Worm (Caenorhabditis elegans) whole organism, L1 larva: ENCODE measurements around the gene gcy-5.

Experiments used
- C16A3.4 ChIP-seq: fragments of 150-350 bp; optimal IDR thresholded peaks from 2 replicates; lab custom pipeline; 2014; ENCODE audit warnings: missing biosample characterization, missing genetic modification characterization
- alr-1 ChIP-seq: fragments of 200-800 bp; sonication (Bioruptor generic); optimal IDR thresholded peaks from 2 replicates; lab custom pipeline; 2018; ENCODE audit warnings: borderline replicate concordance, mild to moderate bottlenecking, missing genetic modification characterization, missing compliant biosample characterization
- aly-2 ChIP-seq: fragments of 150-350 bp; optimal IDR thresholded peaks from 2 replicates; lab custom pipeline; 2014; ENCODE audit warnings: missing biosample characterization, missing genetic modification characterization
- blmp-1 ChIP-seq: fragments of 150-350 bp; optimal IDR thresholded peaks from 2 replicates; lab custom pipeline; 2014; ENCODE audit warnings: missing biosample characterization, missing genetic modification characterization
- dpl-1 ChIP-seq, 3 experiments: fragments of 150-350 bp in 2 of 3; sonication (generic microtip) in 1 of 3; optimal IDR thresholded peaks; 2 replicates each; lab custom pipeline; 2014 to 2017; ENCODE audit warnings: missing biosample characterization in 3 of 3, missing genetic modification characterization in 3 of 3, missing genetic modification reagents in 3 of 3
- efl-1 ChIP-seq, 4 experiments: fragments of 150-350 bp; optimal IDR thresholded peaks in 3 of 4; peaks in 1 of 4; 1 replicate in 1 of 4; 2 replicates in 3 of 4; lab custom pipeline; 2014; ENCODE audit warnings: missing biosample characterization in 2 of 4, missing genetic modification characterization in 2 of 4, missing genetic modification reagents in 2 of 4
- efl-3 ChIP-seq: fragments of 200-800 bp; sonication (Bioruptor generic); optimal IDR thresholded peaks from 2 replicates; lab custom pipeline; 2018; ENCODE audit warnings: mild to moderate bottlenecking, missing genetic modification characterization, missing compliant biosample characterization
- elt-3 ChIP-seq, 6 experiments: fragments of 150-350 bp in 1 of 6; sonication (generic microtip); optimal IDR thresholded peaks; 2 replicates each; lab custom pipeline; 2017 to 2018; ENCODE audit warnings: missing biosample characterization in 6 of 6, missing genetic modification characterization in 6 of 6, inconsistent platforms in 1 of 6
- fkh-4 ChIP-seq: sonication (generic microtip); optimal IDR thresholded peaks from 2 replicates; lab custom pipeline; 2016; ENCODE audit warnings: missing compliant biosample characterization, missing genetic modification characterization, borderline replicate concordance
- fos-1 ChIP-seq: fragments of 150-350 bp; optimal IDR thresholded peaks from 2 replicates; lab custom pipeline; 2014; ENCODE audit warnings: missing biosample characterization, missing genetic modification characterization
- grh-1 ChIP-seq: fragments of 200-800 bp; sonication (Bioruptor generic); IDR thresholded peaks from 2 replicates; pipeline ENCODE4 v1.3.6; 2022; ENCODE audit warnings: missing genetic modification reagents, missing genetic modification characterization, missing compliant biosample characterization
- hpl-2 ChIP-seq: fragments of 150-350 bp; optimal IDR thresholded peaks from 2 replicates; lab custom pipeline; 2014; ENCODE audit warnings: missing biosample characterization, missing genetic modification reagents, missing genetic modification characterization
- jun-1 ChIP-seq: fragments of 150-350 bp; optimal IDR thresholded peaks from 2 replicates; lab custom pipeline; 2014; ENCODE audit warnings: missing biosample characterization, missing genetic modification reagents, missing genetic modification characterization
- lin-15B ChIP-seq: fragments of 150-350 bp; sonication (generic microtip); optimal IDR thresholded peaks from 3 replicates; lab custom pipeline; 2014; ENCODE audit warnings: missing biosample characterization, missing genetic modification characterization
- lsy-2 ChIP-seq, 2 experiments: fragments of 150-350 bp; optimal IDR thresholded peaks; 2 replicates each; lab custom pipeline; 2014; ENCODE audit warnings: missing biosample characterization in 2 of 2, missing genetic modification characterization in 2 of 2
- nhr-47 ChIP-seq: sonication (generic microtip); optimal IDR thresholded peaks from 2 replicates; lab custom pipeline; 2016; ENCODE audit warnings: mild to moderate bottlenecking, missing genetic modification characterization, moderate library complexity, missing compliant biosample characterization
- nhr-71 ChIP-seq: sonication (generic microtip); optimal IDR thresholded peaks from 2 replicates; lab custom pipeline; 2016; ENCODE audit warnings: mild to moderate bottlenecking, missing genetic modification characterization, moderate library complexity, missing compliant biosample characterization
- nhr-90 ChIP-seq: sonication (generic microtip); optimal IDR thresholded peaks from 2 replicates; lab custom pipeline; 2016; ENCODE audit warnings: mild to moderate bottlenecking, missing genetic modification characterization, missing compliant biosample characterization; ENCODE audit not compliant: poor library complexity
- pag-3 ChIP-seq: sonication (generic microtip); optimal IDR thresholded peaks from 2 replicates; lab custom pipeline; 2017; ENCODE audit warnings: missing genetic modification characterization, mild to moderate bottlenecking, missing compliant biosample characterization, antibody characterized with exemption, borderline replicate concordance; ENCODE audit not compliant: insufficient read depth
- pax-3 ChIP-seq: fragments of 200-800 bp; sonication (Bioruptor generic); optimal IDR thresholded peaks from 2 replicates; lab custom pipeline; 2018; ENCODE audit warnings: mild to moderate bottlenecking, missing genetic modification characterization, moderate library complexity, missing compliant biosample characterization
- rnt-1 ChIP-seq: sonication (generic microtip); optimal IDR thresholded peaks from 2 replicates; lab custom pipeline; 2016; ENCODE audit warnings: mild to moderate bottlenecking, missing genetic modification characterization, moderate library complexity, missing compliant biosample characterization
- skn-1 ChIP-seq: fragments of 150-350 bp; optimal IDR thresholded peaks from 2 replicates; lab custom pipeline; 2014; ENCODE audit warnings: missing biosample characterization, missing genetic modification characterization
- snpc-4 ChIP-seq: fragments of 150-350 bp; optimal IDR thresholded peaks from 2 replicates; lab custom pipeline; 2014; ENCODE audit warnings: missing biosample characterization, missing genetic modification characterization
- sox-4 ChIP-seq: sonication (generic microtip); optimal IDR thresholded peaks from 2 replicates; lab custom pipeline; 2016; ENCODE audit warnings: missing genetic modification characterization, missing compliant biosample characterization
- unc-30 ChIP-seq: sonication (generic microtip); optimal IDR thresholded peaks from 2 replicates; lab custom pipeline; 2017; ENCODE audit warnings: missing biosample characterization, missing genetic modification characterization
- ztf-4 ChIP-seq: fragments of 150-350 bp; optimal IDR thresholded peaks from 2 replicates; lab custom pipeline; 2014; ENCODE audit warnings: missing biosample characterization, missing genetic modification characterization

Gene gcy-5

ce11 chrII:10350487-10350886 lies 34.5 kb upstream of the gcy-5 start, which contains the start of gene C07E3.9 (continued):
- TF ChIP-seq ztf-4 (tag; lab: Kevin White, UChicago) (no peak), C16A3.4 (peak; percentile 41), dpl-1 (GFP tag; optimal IDR thresholded peaks at IDR 0.05; lab: Kevin White, UChicago) (peak; percentile 90 to 96 (median 93)), blmp-1 (tag; lab: Kevin White, UChicago) (peak; percentile 18), jun-1 (tag; lab: Kevin White, UChicago) (no peak), rnt-1 (tag; lab: Kevin White, UChicago) (peak; percentile 39), sox-4 (tag; lab: Kevin White, UChicago) (no peak)
- TF ChIP-seq, all 84 proteins: peak for 20

ce11 chrII:10349915-10350314 lies 33.9 kb upstream of the gcy-5 start, which contains the start of gene stip-1:
Gene stip-1, minus strand, starts transcription at chrII:10350012.
- TF ChIP-seq pag-3 (tag; lab: Kevin White, UChicago) (no peak), efl-1 (optimal IDR thresholded peaks at IDR 0.05; lab: Kevin White, UChicago) (no peak), efl-1 (GFP tag; optimal IDR thresholded peaks at IDR 0.05 in 1 of 2; lab: Kevin White, UChicago) (peak in 1 of 2 experiments; percentile 91), rnt-1 (tag; lab: Kevin White, UChicago) (peak; percentile 27), nhr-71 (peak; percentile 39), lsy-2 (tag; optimal IDR thresholded peaks at IDR 0.05; lab: Kevin White, UChicago) (peak in 1 of 2 experiments; percentile 2), pax-3 (no peak)
- TF ChIP-seq, all 84 proteins: peak for 4

- TF ChIP-seq efl-1 (optimal IDR thresholded peaks at IDR 0.05; lab: Kevin White, UChicago) (no peak), efl-1 (GFP tag; optimal IDR thresholded peaks at IDR 0.05 in 1 of 2; lab: Kevin White, UChicago) (no peak), aly-2 (tag; lab: Kevin White, UChicago) (no peak), lin-15B (tag; lab: Kevin White, UChicago) (no peak), hpl-2 (GFP tag; lab: Kevin White, UChicago) (no peak)
- TF ChIP-seq, all 84 proteins: peak for 0
Observed at ce11 chrII:10346075-10346474, 30.1 kb upstream of the gcy-5 start, which contains the start of gene C07E3.10. Gene C07E3.10, plus strand, starts transcription at chrII:10346375.

- TF ChIP-seq grh-1 (GFP tag; lab: Robert Waterston, UW) (no peak), fkh-4 (no peak), fos-1 (tag; lab: Kevin White, UChicago) (no peak), elt-3 (tag; optimal IDR thresholded peaks at IDR 0.05; lab: Kevin White, UChicago) (no peak), alr-1 (tag; lab: Kevin White, UChicago) (no peak), pag-3 (tag; lab: Kevin White, UChicago) (no peak), nhr-47 (tag; lab: Kevin White, UChicago) (no peak), pax-3 (no peak)
Observed at ce11 chrII:10345012-10345411, 29.0 kb upstream of the gcy-5 start, which contains the start of gene pro-2. Gene pro-2, minus strand, starts transcription at chrII:10345112.

ce11 chrII:10329754-10330153 lies 13.7 kb upstream of the gcy-5 start:
- no peak for TF ChIP-seq unc-30 (tag; lab: Kevin White, UChicago)
- no peak for TF ChIP-seq snpc-4

- TF ChIP-seq fos-1 (tag; lab: Kevin White, UChicago), result no peak
- TF ChIP-seq nhr-90 (tag; lab: Kevin White, UChicago), result no peak
- no peak for TF ChIP-seq efl-3
Observed at ce11 chrII:10325615-10326232, 9.7 kb upstream of the gcy-5 start, which contains the start of gene appg-1. Gene appg-1, plus strand, starts transcription at chrII:10326041.

ce11 chrII:10321410-10321809 lies 5.4 kb upstream of the gcy-5 start, which contains the start of gene idpp-4:
Gene idpp-4, plus strand, starts transcription at chrII:10321460.
- TF ChIP-seq efl-1 (optimal IDR thresholded peaks at IDR 0.05; lab: Kevin White, UChicago) (no peak), efl-1 (GFP tag; optimal IDR thresholded peaks at IDR 0.05 in 1 of 2; lab: Kevin White, UChicago) (peak in 1 of 2 experiments; percentile 23), skn-1 (tag; lab: Kevin White, UChicago) (no peak)
